Fruit fly (Drosophila melanogaster) whole organism, pupa: ENCODE measurements around the gene Gyc89Da.

Source experiments
- CG10348 ChIP-seq: fragments of 200-800 bp; sonication (Bioruptor generic); IDR thresholded peaks from 2 replicates; pipeline ENCODE4 v1.3.6; 2022; ENCODE audit warnings: missing biosample characterization, missing genetic modification characterization
- CG12605 ChIP-seq: fragments of 200-800 bp; sonication (Bioruptor generic); IDR thresholded peaks from 2 replicates; pipeline ENCODE4 v1.3.6; 2022; ENCODE audit warnings: missing biosample characterization, missing genetic modification characterization
- CG13204 ChIP-seq: fragments of 200-800 bp; sonication (Bioruptor generic); optimal IDR thresholded peaks from 2 replicates; lab custom pipeline; 2018; ENCODE audit warnings: missing biosample characterization, mild to moderate bottlenecking, missing genetic modification characterization, moderate library complexity
- CG14655 ChIP-seq: fragments of 200-800 bp; sonication (Bioruptor generic); optimal IDR thresholded peaks from 3 replicates; lab custom pipeline; 2017; ENCODE audit warnings: mild to moderate bottlenecking, missing biosample characterization, missing genetic modification reagents, missing genetic modification characterization
- CG15710 ChIP-seq: fragments of 200-800 bp; sonication (Bioruptor generic); optimal IDR thresholded peaks from 2 replicates; lab custom pipeline; 2018; ENCODE audit warnings: missing biosample characterization, mild to moderate bottlenecking, missing genetic modification characterization, moderate library complexity
- CG17806 ChIP-seq: fragments of 200-800 bp; sonication (Bioruptor generic); optimal IDR thresholded peaks from 2 replicates; lab custom pipeline; 2018; ENCODE audit warnings: missing biosample characterization, mild to moderate bottlenecking, missing genetic modification characterization, moderate library complexity
- CG32121 ChIP-seq: fragments of 200-800 bp; sonication (Bioruptor generic); IDR thresholded peaks from 2 replicates; pipeline ENCODE4 v1.3.6; 2022; ENCODE audit warnings: missing biosample characterization, missing genetic modification characterization
- CG34367 ChIP-seq: fragments of 200-800 bp; sonication (Bioruptor generic); optimal IDR thresholded peaks from 2 replicates; lab custom pipeline; 2018; ENCODE audit warnings: missing biosample characterization, mild to moderate bottlenecking, missing genetic modification characterization
- CG4496 ChIP-seq: fragments of 200-800 bp; sonication (Bioruptor generic); IDR thresholded peaks from 3 replicates; pipeline ENCODE4 v1.3.6; 2022; ENCODE audit warnings: missing biosample characterization, missing genetic modification characterization
- CG8159 ChIP-seq: fragments of 200-800 bp; sonication (Bioruptor generic); optimal IDR thresholded peaks from 3 replicates; lab custom pipeline; 2018; ENCODE audit warnings: missing biosample characterization, mild to moderate bottlenecking, missing genetic modification characterization, moderate library complexity
- CG8301 ChIP-seq: fragments of 200-800 bp; sonication (Bioruptor generic); optimal IDR thresholded peaks from 2 replicates; lab custom pipeline; 2018; ENCODE audit warnings: missing biosample characterization, mild to moderate bottlenecking, missing genetic modification characterization
- CG9948 ChIP-seq: fragments of 200-800 bp; sonication (Bioruptor generic); optimal IDR thresholded peaks from 2 replicates; lab custom pipeline; 2018; ENCODE audit warnings: missing biosample characterization, mild to moderate bottlenecking, missing genetic modification characterization, moderate library complexity
- D1 ChIP-seq: fragments of 200-800 bp; sonication (Bioruptor generic); optimal IDR thresholded peaks from 2 replicates; lab custom pipeline; 2018; ENCODE audit warnings: missing biosample characterization, mild to moderate bottlenecking, missing genetic modification characterization, moderate library complexity
- EcR ChIP-seq: fragments of 200-800 bp; sonication (Bioruptor generic); optimal IDR thresholded peaks from 3 replicates; lab custom pipeline; 2019; ENCODE audit warnings: missing biosample characterization, missing genetic modification characterization, mild to moderate bottlenecking, moderate library complexity, missing genetic modification reagents
- Ets98B ChIP-seq: fragments of 200-800 bp; sonication (Bioruptor generic); IDR thresholded peaks from 2 replicates; pipeline ENCODE4 v1.3.6; 2022; ENCODE audit warnings: missing biosample characterization, missing genetic modification characterization
- Pif1A ChIP-seq: fragments of 200-800 bp; sonication (Bioruptor generic); optimal IDR thresholded peaks from 3 replicates; lab custom pipeline; 2016; ENCODE audit warnings: missing biosample characterization, missing genetic modification characterization
- Pif1B ChIP-seq: fragments of 200-800 bp; sonication (Bioruptor generic); optimal IDR thresholded peaks from 3 replicates; lab custom pipeline; 2016; ENCODE audit warnings: missing biosample characterization, missing genetic modification characterization
- Snoo ChIP-seq: fragments of 200-800 bp; sonication (Bioruptor generic); optimal IDR thresholded peaks from 3 replicates; lab custom pipeline; 2017; ENCODE audit warnings: missing biosample characterization, mild to moderate bottlenecking, missing genetic modification characterization, inconsistent platforms
- fd96Ca ChIP-seq: fragments of 200-800 bp; sonication (Bioruptor generic); IDR thresholded peaks from 3 replicates; pipeline ENCODE4 v1.3.6; 2022; ENCODE audit warnings: missing biosample characterization, missing genetic modification characterization
- gl ChIP-seq: fragments of 200-800 bp; sonication (Bioruptor generic); optimal IDR thresholded peaks from 2 replicates; lab custom pipeline; 2018; ENCODE audit warnings: missing biosample characterization, mild to moderate bottlenecking, missing genetic modification characterization
- rn ChIP-seq: fragments of 200-800 bp; sonication (Bioruptor generic); IDR thresholded peaks from 2 replicates; pipeline ENCODE4 v1.3.6; 2022; ENCODE audit warnings: missing biosample characterization, missing genetic modification characterization

Gene Gyc89Da

DNA sequence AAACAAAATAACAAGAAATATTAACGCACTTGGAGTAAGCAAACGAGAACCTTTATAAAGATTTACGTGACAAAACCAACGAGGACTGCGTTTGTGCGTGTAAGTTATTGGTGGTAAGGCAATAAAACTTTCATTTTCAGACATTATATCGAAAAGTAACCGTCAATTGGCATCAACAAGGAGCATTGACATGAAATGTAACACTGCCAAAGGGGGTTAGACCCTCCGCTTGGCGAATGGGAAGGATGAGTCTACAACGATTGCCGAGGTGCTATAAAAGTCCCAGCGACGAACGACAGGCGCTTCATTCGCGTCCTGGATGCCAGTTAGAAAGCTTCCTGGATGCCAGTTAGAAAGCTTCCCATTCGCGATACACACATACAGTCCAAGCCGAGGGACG, at the start of gene Gyc89Da:
TSS of gene Gyc89Da (plus strand) at position 301 of the 400 bp plus-strand sequence.
- TF ChIP-seq CG17806 (no peak), CG14655 (GFP tag; lab: Kevin White, UChicago) (no peak), Pif1B (GFP tag; lab: Kevin White, UChicago) (no peak), rn (GFP tag; lab: Robert Waterston, UW) (no peak), CG8301 (tag; lab: Kevin White, UChicago) (no peak), CG34367 (no peak), Snoo (tag; lab: Kevin White, UChicago) (no peak), Ets98B (no peak), fd96Ca (GFP tag; lab: Robert Waterston, UW) (no peak), CG12605 (no peak), EcR (GFP tag; lab: Kevin White, UChicago) (no peak), CG10348 (no peak), CG8159 (tag; lab: Kevin White, UChicago) (no peak), Pif1A (GFP tag; lab: Kevin White, UChicago) (no peak), CG13204 (GFP tag; lab: Kevin White, UChicago) (no peak)

dm6 chr3R:16423323-16423722, 49.1 kb upstream of the Gyc89Da start:
- TF ChIP-seq CG32121 (no peak), Snoo (tag; lab: Kevin White, UChicago) (no peak), CG17806 (no peak), Ets98B (no peak), CG15710 (tag; lab: Kevin White, UChicago) (peak; percentile 3), CG8159 (tag; lab: Kevin White, UChicago) (peak; percentile 25), Pif1A (GFP tag; lab: Kevin White, UChicago) (no peak), D1 (no peak), CG9948 (tag; lab: Kevin White, UChicago) (no peak), EcR (GFP tag; lab: Kevin White, UChicago) (no peak), gl (tag; lab: Kevin White, UChicago) (peak; percentile 55), CG13204 (GFP tag; lab: Kevin White, UChicago) (peak; percentile 37), CG10348 (no peak), CG14655 (GFP tag; lab: Kevin White, UChicago) (no peak), CG12605 (peak; percentile 17; the same call in 1 of the 2 replicates), CG4496 (GFP tag; lab: Robert Waterston, UW) (peak; percentile 59; the same call in 1 of the 3 replicates), fd96Ca (GFP tag; lab: Robert Waterston, UW) (no peak), Pif1B (GFP tag; lab: Kevin White, UChicago) (no peak), CG8301 (tag; lab: Kevin White, UChicago) (no peak), rn (GFP tag; lab: Robert Waterston, UW) (no peak), CG34367 (peak; percentile 10)

dm6 chr3R:16427520-16427919, 44.9 kb upstream of the Gyc89Da start:
- TF ChIP-seq Pif1A (GFP tag; lab: Kevin White, UChicago) (no peak), EcR (GFP tag; lab: Kevin White, UChicago) (no peak), CG15710 (tag; lab: Kevin White, UChicago) (no peak), CG17806 (no peak), CG8301 (tag; lab: Kevin White, UChicago) (no peak), CG13204 (GFP tag; lab: Kevin White, UChicago) (no peak), fd96Ca (GFP tag; lab: Robert Waterston, UW) (no peak), CG9948 (tag; lab: Kevin White, UChicago) (no peak), Pif1B (GFP tag; lab: Kevin White, UChicago) (no peak), Snoo (tag; lab: Kevin White, UChicago) (no peak), CG8159 (tag; lab: Kevin White, UChicago) (no peak), CG10348 (no peak), CG4496 (GFP tag; lab: Robert Waterston, UW) (no peak), gl (tag; lab: Kevin White, UChicago) (no peak)

- no peak for TF ChIP-seq D1
- TF ChIP-seq CG10348 = no peak
- TF ChIP-seq CG15710 (tag; lab: Kevin White, UChicago) = no peak
- TF ChIP-seq EcR (GFP tag; lab: Kevin White, UChicago) = no peak
- no peak for TF ChIP-seq CG34367
Observed at dm6 chr3R:16430381-16430780, 42.0 kb upstream of the Gyc89Da start, which contains the start of gene CG31279. Gene CG31279 (plus strand): TSS chr3R:16430681.

dm6 chr3R:16431707-16432106, 40.7 kb upstream of the Gyc89Da start:
- TF ChIP-seq Snoo (tag; lab: Kevin White, UChicago) (peak; percentile 1), CG14655 (GFP tag; lab: Kevin White, UChicago) (no peak), CG4496 (GFP tag; lab: Robert Waterston, UW) (peak; percentile 39; the same call in 1 of the 3 replicates), CG8159 (tag; lab: Kevin White, UChicago) (peak; percentile 9)

DNA sequence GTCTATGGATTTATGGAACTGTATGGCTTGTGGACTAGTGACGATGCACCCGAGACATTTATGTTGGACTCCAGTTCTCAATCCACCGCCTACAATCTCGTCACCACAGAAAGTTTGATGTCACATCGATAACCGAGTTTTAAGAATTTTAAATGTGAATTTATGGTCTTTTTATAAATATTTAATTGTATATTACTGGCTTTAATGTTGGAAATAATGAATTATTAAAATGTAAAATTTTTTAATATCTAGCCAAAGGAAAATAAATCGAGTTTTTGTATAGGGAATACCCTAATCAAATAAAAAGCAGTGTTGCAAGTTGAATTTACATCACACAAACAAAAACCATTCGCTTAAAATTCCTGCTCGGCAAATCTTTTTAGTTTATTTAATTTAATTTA, 39.7 kb upstream of the Gyc89Da start, which contains the start of gene Fntb:
TSS of gene Fntb (plus strand) at position 334 of the 401 bp plus-strand sequence.
- TF ChIP-seq Snoo (tag; lab: Kevin White, UChicago) = peak; percentile 35
- TF ChIP-seq CG8301 (tag; lab: Kevin White, UChicago) = peak; percentile 66
- no peak for TF ChIP-seq CG4496 (GFP tag; lab: Robert Waterston, UW)
- TF ChIP-seq EcR (GFP tag; lab: Kevin White, UChicago) = no peak
- TF ChIP-seq CG32121 = peak; percentile 56
- TF ChIP-seq CG14655 (GFP tag; lab: Kevin White, UChicago) = no peak
- TF ChIP-seq CG8159 (tag; lab: Kevin White, UChicago) = no peak
- no peak for TF ChIP-seq D1
- TF ChIP-seq CG34367 = peak; percentile 40
- TF ChIP-seq CG13204 (GFP tag; lab: Kevin White, UChicago) = no peak
- TF ChIP-seq CG10348 = no peak
- TF ChIP-seq Ets98B = no peak; the same call in 1 of the 2 replicates
- TF ChIP-seq fd96Ca (GFP tag; lab: Robert Waterston, UW) = no peak
- peak; percentile 62 for TF ChIP-seq CG17806
- no peak for TF ChIP-seq Pif1A (GFP tag; lab: Kevin White, UChicago)
- peak; percentile 37; the same call in 1 of the 2 replicates for TF ChIP-seq CG12605
- no peak for TF ChIP-seq gl (tag; lab: Kevin White, UChicago)
- TF ChIP-seq CG15710 (tag; lab: Kevin White, UChicago) = peak; percentile 68
- TF ChIP-seq Pif1B (GFP tag; lab: Kevin White, UChicago) = no peak
- no peak for TF ChIP-seq rn (GFP tag; lab: Robert Waterston, UW)
- peak; percentile 57 for TF ChIP-seq CG9948 (tag; lab: Kevin White, UChicago)
